Fruit fly (Drosophila melanogaster): ENCODE data around the gene CG8565.

The CG8565 gene

DNA sequence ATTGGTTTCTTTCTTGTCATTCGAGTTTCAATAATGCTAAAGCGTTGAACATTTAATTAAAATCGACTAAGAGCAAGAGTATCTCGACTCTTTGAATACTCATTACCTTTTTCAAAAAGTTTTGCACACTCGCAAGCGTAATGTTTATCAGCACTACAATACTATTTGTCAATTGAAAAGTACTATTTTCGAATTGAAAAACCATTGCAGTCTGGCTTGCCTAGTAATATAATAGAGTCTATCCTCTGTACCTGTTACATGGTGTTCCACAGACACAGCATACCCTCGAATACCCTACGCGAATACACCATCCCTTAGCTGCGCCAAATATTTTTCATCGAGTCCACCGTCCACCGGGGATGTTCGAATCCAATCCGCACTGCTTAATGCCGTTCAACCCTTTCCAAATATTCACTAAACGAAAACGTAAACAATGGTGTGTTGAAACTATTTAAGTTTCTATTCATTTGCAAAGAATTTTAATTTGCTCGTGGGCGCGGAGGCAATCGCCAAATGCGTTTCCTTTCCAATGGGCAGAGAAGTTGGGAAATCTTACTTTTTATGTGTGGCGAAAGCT is 18.9 kb upstream of the CG8565 start:
- TF ChIP-seq Pif1A (GFP tag; optimal IDR thresholded peaks at IDR 0.05) (no peak), CG13204 (GFP tag; optimal IDR thresholded peaks at IDR 0.05) (no peak), D1 (tag; optimal IDR thresholded peaks at IDR 0.05) (no peak), CG12605 (GFP tag; IDR thresholded peaks at IDR 0.05) (no peak), CG14655 (GFP tag; optimal IDR thresholded peaks at IDR 0.05) (no peak), CG34367 (tag; optimal IDR thresholded peaks at IDR 0.05) (no peak), CG15710 (tag; optimal IDR thresholded peaks at IDR 0.05) (no peak), CG17806 (tag; optimal IDR thresholded peaks at IDR 0.05) (no peak), Ets98B (GFP tag; IDR thresholded peaks at IDR 0.05) (no peak), rn (GFP tag; IDR thresholded peaks at IDR 0.05) (no peak)

dm6 chrX:15822363-15822762 is 15.3 kb upstream of the CG8565 start:
- no peak for TF ChIP-seq fd96Ca (GFP tag; IDR thresholded peaks at IDR 0.05)
- no peak for TF ChIP-seq CG4496 (GFP tag; IDR thresholded peaks at IDR 0.05)
- no peak for TF ChIP-seq gl (tag; optimal IDR thresholded peaks at IDR 0.05)
- no peak for TF ChIP-seq Pif1B (GFP tag; optimal IDR thresholded peaks at IDR 0.05)
- no peak for TF ChIP-seq CG8301 (tag; optimal IDR thresholded peaks at IDR 0.05)
- TF ChIP-seq CG32121 (GFP tag; IDR thresholded peaks at IDR 0.05), result no peak
- no peak for TF ChIP-seq CG14655 (GFP tag; optimal IDR thresholded peaks at IDR 0.05)
- TF ChIP-seq Ets98B (GFP tag; IDR thresholded peaks at IDR 0.05), result no peak
- no peak for TF ChIP-seq CG8159 (tag; optimal IDR thresholded peaks at IDR 0.05)
- TF ChIP-seq CG13204 (GFP tag; optimal IDR thresholded peaks at IDR 0.05), result no peak
- no peak for TF ChIP-seq Snoo (tag; optimal IDR thresholded peaks at IDR 0.05)
- TF ChIP-seq CG17806 (tag; optimal IDR thresholded peaks at IDR 0.05), result no peak
- no peak for TF ChIP-seq rn (GFP tag; IDR thresholded peaks at IDR 0.05)
- no peak for TF ChIP-seq CG12605 (GFP tag; IDR thresholded peaks at IDR 0.05)
- no peak for TF ChIP-seq CG34367 (tag; optimal IDR thresholded peaks at IDR 0.05)

DNA sequence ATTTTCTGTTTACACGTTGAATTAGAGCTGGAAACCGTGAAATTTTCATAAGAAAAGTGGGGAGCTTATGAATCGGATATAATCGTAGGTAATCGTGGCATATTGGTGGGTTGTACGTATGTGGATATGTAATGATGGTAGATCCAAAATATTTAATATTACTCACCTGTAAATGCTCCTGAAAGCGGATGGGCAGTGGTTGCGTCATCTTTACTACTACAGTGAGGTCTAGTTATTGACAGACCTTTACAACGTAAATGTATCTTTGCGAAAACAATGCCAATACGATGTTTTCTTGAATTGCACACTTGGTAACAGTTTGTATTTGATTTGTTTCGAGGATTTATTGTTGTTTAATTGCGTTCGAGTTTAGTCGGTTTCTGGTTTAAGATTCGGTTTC is 3.7 kb upstream of the CG8565 start:
- TF ChIP-seq rn (GFP tag; IDR thresholded peaks at IDR 0.05) (no peak), CG34367 (tag; optimal IDR thresholded peaks at IDR 0.05) (no peak), Pif1B (GFP tag; optimal IDR thresholded peaks at IDR 0.05) (no peak), D1 (tag; optimal IDR thresholded peaks at IDR 0.05) (no peak), Snoo (tag; optimal IDR thresholded peaks at IDR 0.05) (no peak), CG9948 (tag; optimal IDR thresholded peaks at IDR 0.05) (no peak), CG13204 (GFP tag; optimal IDR thresholded peaks at IDR 0.05) (no peak)

DNA sequence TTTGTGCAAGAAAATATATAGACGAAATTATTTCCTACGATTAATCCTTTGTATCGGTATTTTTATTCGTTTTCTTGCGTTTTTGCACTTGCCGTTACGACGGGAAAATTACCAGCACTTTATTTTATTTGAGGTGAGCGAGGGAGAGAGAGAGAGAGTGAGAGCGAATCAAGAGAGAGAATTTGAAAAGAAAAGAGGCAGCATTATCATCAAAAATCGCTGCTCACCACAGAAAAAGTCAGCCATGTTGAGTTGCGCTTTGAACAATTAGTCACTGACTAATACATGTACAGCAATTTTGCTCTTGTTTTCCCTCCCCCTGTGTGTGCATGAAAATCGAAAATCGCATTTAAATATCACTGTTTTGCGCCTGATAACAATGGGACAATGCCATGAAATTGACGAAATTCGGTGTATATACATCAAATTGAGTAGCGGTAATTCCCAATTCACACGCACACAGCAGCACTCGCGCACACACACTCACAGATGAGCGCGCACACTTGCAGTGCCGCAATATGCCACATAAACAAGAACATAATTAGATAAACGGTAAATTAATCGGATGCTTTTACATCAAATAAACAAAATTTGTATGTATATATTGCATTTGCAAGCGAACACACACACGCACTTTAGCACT is 2.9 kb upstream of the CG8565 start:
- TF ChIP-seq rn (GFP tag; IDR thresholded peaks at IDR 0.05) (no peak), Ets98B (GFP tag; IDR thresholded peaks at IDR 0.05) (peak; percentile 48; the same call in 1 of the 2 replicates), EcR (GFP tag; optimal IDR thresholded peaks at IDR 0.05) (no peak), CG8159 (tag; optimal IDR thresholded peaks at IDR 0.05) (no peak), CG13204 (GFP tag; optimal IDR thresholded peaks at IDR 0.05) (no peak), CG12605 (GFP tag; IDR thresholded peaks at IDR 0.05) (peak; percentile 58; the same call in 1 of the 2 replicates), CG4496 (GFP tag; IDR thresholded peaks at IDR 0.05) (0 out of 3 replicates have a peak, but pooled peaks have one; percentile 13), CG17806 (tag; optimal IDR thresholded peaks at IDR 0.05) (no peak), gl (tag; optimal IDR thresholded peaks at IDR 0.05) (peak; percentile 1), fd96Ca (GFP tag; IDR thresholded peaks at IDR 0.05) (no peak), D1 (tag; optimal IDR thresholded peaks at IDR 0.05) (no peak), CG32121 (GFP tag; IDR thresholded peaks at IDR 0.05) (no peak), CG15710 (tag; optimal IDR thresholded peaks at IDR 0.05) (no peak), CG8301 (tag; optimal IDR thresholded peaks at IDR 0.05) (no peak), CG10348 (GFP tag; IDR thresholded peaks at IDR 0.05) (no peak), Pif1B (GFP tag; optimal IDR thresholded peaks at IDR 0.05) (no peak), Pif1A (GFP tag; optimal IDR thresholded peaks at IDR 0.05) (no peak)

DNA sequence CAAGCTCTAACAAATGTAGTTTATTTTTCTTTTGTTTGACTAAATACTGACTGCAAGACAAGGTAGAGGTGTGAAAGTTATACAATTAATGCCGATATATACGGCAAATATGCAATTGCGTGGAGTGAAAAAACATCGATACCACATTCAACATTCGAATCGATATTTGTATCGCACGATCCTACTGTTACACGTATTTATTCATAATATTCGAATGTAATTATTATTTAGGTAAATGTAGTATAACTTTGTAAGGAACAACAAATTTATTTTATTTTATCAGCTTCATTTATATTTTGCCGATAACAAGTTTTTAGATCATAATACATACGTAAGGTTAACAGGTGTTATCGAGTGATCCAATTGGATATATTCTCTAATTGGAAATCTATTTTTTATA is 2.2 kb upstream of the CG8565 start, which contains the start of gene Chc:
Gene Chc (minus strand): TSS at position 98 of the 400 bp plus-strand sequence.
- TF ChIP-seq D1 (tag; optimal IDR thresholded peaks at IDR 0.05), result peak; percentile 54
- no peak for TF ChIP-seq gl (tag; optimal IDR thresholded peaks at IDR 0.05)
- TF ChIP-seq Ets98B (GFP tag; IDR thresholded peaks at IDR 0.05), result peak; percentile 30; the same call in 1 of the 2 replicates

DNA sequence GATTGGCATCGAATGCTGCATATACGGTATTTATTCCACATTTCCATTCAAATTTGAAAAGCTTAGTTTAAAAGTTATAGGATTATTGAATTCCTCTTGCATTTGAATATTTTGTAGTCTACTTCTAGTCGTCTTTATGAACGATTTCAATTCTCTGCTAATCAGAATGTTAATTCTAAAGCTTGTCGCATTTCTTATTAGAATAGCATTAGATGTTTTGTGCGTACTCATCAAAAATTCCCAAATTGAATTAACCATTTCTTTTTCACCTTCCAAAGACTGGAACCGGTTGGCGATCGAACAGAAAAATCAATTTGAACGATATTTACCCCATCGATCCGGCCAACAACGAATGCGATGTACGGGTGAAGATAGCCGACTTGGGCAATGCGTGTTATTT is 2.4 kb downstream of the CG8565 start:
- TF ChIP-seq CG10348 (GFP tag; IDR thresholded peaks at IDR 0.05) (no peak), Pif1A (GFP tag; optimal IDR thresholded peaks at IDR 0.05) (no peak), Pif1B (GFP tag; optimal IDR thresholded peaks at IDR 0.05) (no peak), gl (tag; optimal IDR thresholded peaks at IDR 0.05) (no peak), CG15710 (tag; optimal IDR thresholded peaks at IDR 0.05) (no peak), CG34367 (tag; optimal IDR thresholded peaks at IDR 0.05) (no peak), Ets98B (GFP tag; IDR thresholded peaks at IDR 0.05) (no peak), CG14655 (GFP tag; optimal IDR thresholded peaks at IDR 0.05) (no peak), CG8301 (tag; optimal IDR thresholded peaks at IDR 0.05) (no peak), CG4496 (GFP tag; IDR thresholded peaks at IDR 0.05) (no peak), CG13204 (GFP tag; optimal IDR thresholded peaks at IDR 0.05) (no peak), CG17806 (tag; optimal IDR thresholded peaks at IDR 0.05) (no peak), rn (GFP tag; IDR thresholded peaks at IDR 0.05) (no peak), D1 (tag; optimal IDR thresholded peaks at IDR 0.05) (no peak)
